Fruit fly (Drosophila melanogaster): ENCODE data around the gene se.

DNA sequence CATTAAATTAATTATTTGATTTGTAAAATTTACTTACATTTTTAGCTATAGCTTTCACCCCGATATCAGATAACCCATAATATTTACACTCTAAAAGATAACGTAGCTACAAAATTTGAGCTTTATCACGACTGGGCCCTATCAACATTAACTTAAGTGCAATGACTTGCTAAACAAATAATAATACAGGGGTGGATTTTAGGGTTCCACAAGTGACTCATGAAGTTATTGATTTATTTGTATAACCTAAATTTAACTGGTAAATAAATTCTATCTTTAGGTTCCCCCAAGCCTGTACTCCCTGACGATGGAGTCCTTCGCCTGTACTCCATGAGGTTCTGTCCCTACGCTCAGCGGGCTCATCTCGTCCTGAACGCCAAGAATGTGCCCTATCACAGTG lies 1.1 kb upstream of the se start:
- TF ChIP-seq CTCF (optimal IDR thresholded peaks at IDR 0.05) (no peak), CG8478 (optimal IDR thresholded peaks at IDR 0.05) (no peak)

Measured in S2 (cell line).